Fruit fly (Drosophila melanogaster) whole organism, embryonic: ENCODE data around the gene CG34180.

Experiments used
- B-H1 ChIP-seq: fragments of 200-800 bp; sonication (Bioruptor generic); IDR thresholded peaks from 3 replicates; pipeline ENCODE4 v1.3.6; 2022; ENCODE audit warnings: missing biosample characterization, missing genetic modification characterization
- CG11093 ChIP-seq: fragments of 200-800 bp; sonication (Bioruptor generic); IDR thresholded peaks from 3 replicates; pipeline ENCODE4 v1.3.6; 2022; ENCODE audit warnings: missing biosample characterization, missing genetic modification characterization
- CG11696 ChIP-seq: fragments of 200-800 bp; sonication (Bioruptor generic); IDR thresholded peaks from 2 replicates; pipeline ENCODE4 v1.3.6; 2022; ENCODE audit warnings: missing biosample characterization, missing genetic modification characterization
- CG11723 ChIP-seq: fragments of 200-800 bp; sonication (Bioruptor generic); optimal IDR thresholded peaks from 2 replicates; lab custom pipeline; 2017; ENCODE audit warnings: missing biosample characterization, mild to moderate bottlenecking, missing genetic modification characterization
- CG14050 ChIP-seq: fragments of 200-800 bp; sonication (Bioruptor generic); IDR thresholded peaks from 3 replicates; pipeline ENCODE4 v1.3.6; 2022; ENCODE audit warnings: missing biosample characterization, missing genetic modification characterization
- CG15073 ChIP-seq: fragments of 200-800 bp; sonication (Bioruptor generic); optimal IDR thresholded peaks from 2 replicates; lab custom pipeline; 2016; ENCODE audit warnings: missing biosample characterization, missing genetic modification characterization
- CG17568 ChIP-seq: fragments of 200-800 bp; sonication (Bioruptor generic); optimal IDR thresholded peaks from 2 replicates; lab custom pipeline; 2018; ENCODE audit warnings: missing biosample characterization, mild to moderate bottlenecking, missing genetic modification characterization, moderate library complexity
- CG17612 ChIP-seq: fragments of 200-800 bp; sonication (Bioruptor generic); IDR thresholded peaks from 2 replicates; pipeline ENCODE4 v1.3.6; 2022; ENCODE audit warnings: missing biosample characterization, missing genetic modification characterization
- CG18262 ChIP-seq: fragments of 200-800 bp; optimal IDR thresholded peaks from 3 replicates; lab custom pipeline; 2019; ENCODE audit warnings: missing biosample characterization, mild to moderate bottlenecking, missing genetic modification characterization, moderate library complexity
- CG2875 ChIP-seq: fragments of 200-800 bp; sonication (Bioruptor generic); optimal IDR thresholded peaks from 2 replicates; lab custom pipeline; 2017; ENCODE audit warnings: missing biosample characterization, mild to moderate bottlenecking, missing genetic modification characterization, missing genetic modification reagents
- CG32772 ChIP-seq: fragments of 200-800 bp; sonication (Bioruptor generic); IDR thresholded peaks from 2 replicates; pipeline ENCODE4 v1.3.6; 2022; ENCODE audit warnings: missing biosample characterization, missing genetic modification characterization
- CG3838 ChIP-seq: fragments of 200-800 bp; sonication (Bioruptor generic); optimal IDR thresholded peaks from 3 replicates; lab custom pipeline; 2016; ENCODE audit warnings: missing biosample characterization, missing genetic modification characterization
- CG6813 ChIP-seq: fragments of 200-800 bp; sonication (Bioruptor generic); optimal IDR thresholded peaks from 2 replicates; lab custom pipeline; 2017; ENCODE audit warnings: missing biosample characterization, missing genetic modification characterization, mild to moderate bottlenecking, moderate library complexity, missing genetic modification reagents
- CG7928 ChIP-seq: fragments of 200-800 bp; sonication (Bioruptor generic); optimal IDR thresholded peaks from 2 replicates; lab custom pipeline; 2017; ENCODE audit warnings: missing biosample characterization, mild to moderate bottlenecking, missing genetic modification characterization
- CG7963 ChIP-seq: fragments of 200-800 bp; sonication (Bioruptor generic); IDR thresholded peaks from 3 replicates; pipeline ENCODE4 v1.3.6; 2022; ENCODE audit warnings: missing biosample characterization, missing genetic modification characterization; ENCODE audit not compliant: partially characterized antibody
- D19A ChIP-seq: fragments of 200-800 bp; optimal IDR thresholded peaks from 3 replicates; lab custom pipeline; 2019; ENCODE audit warnings: missing biosample characterization, mild to moderate bottlenecking, missing genetic modification characterization, moderate library complexity
- E2f1 ChIP-seq: fragments of 200-800 bp; sonication (Bioruptor generic); IDR thresholded peaks from 2 replicates; pipeline ENCODE4 v1.3.6; 2022; ENCODE audit warnings: missing biosample characterization, missing genetic modification characterization
- Ets97D ChIP-seq: fragments of 200-800 bp; sonication (Bioruptor generic); optimal IDR thresholded peaks from 3 replicates; lab custom pipeline; 2016; ENCODE audit warnings: missing biosample characterization, missing genetic modification characterization
- Gsc ChIP-seq: fragments of 200-800 bp; sonication (Bioruptor generic); IDR thresholded peaks from 2 replicates; pipeline ENCODE4 v1.3.6; 2022; ENCODE audit warnings: missing biosample characterization, missing genetic modification characterization
- H2.0 ChIP-seq: fragments of 200-800 bp; sonication (Bioruptor generic); IDR thresholded peaks from 2 replicates; pipeline ENCODE4 v1.3.6; 2022; ENCODE audit warnings: missing biosample characterization, missing genetic modification characterization
- HLH54F ChIP-seq: fragments of 200-800 bp; sonication (Bioruptor generic); optimal IDR thresholded peaks from 3 replicates; lab custom pipeline; 2016; ENCODE audit warnings: missing biosample characterization, missing genetic modification characterization
- Hand ChIP-seq: fragments of 200-800 bp; sonication (Bioruptor generic); optimal IDR thresholded peaks from 2 replicates; lab custom pipeline; 2017; ENCODE audit warnings: mild to moderate bottlenecking, missing biosample characterization, missing genetic modification reagents, missing genetic modification characterization
- Hr3 ChIP-seq: fragments of 200-800 bp; sonication (Bioruptor generic); optimal IDR thresholded peaks from 3 replicates; lab custom pipeline; 2016; ENCODE audit warnings: missing biosample characterization, missing genetic modification characterization
- Med ChIP-seq: fragments of 200-800 bp; sonication (Bioruptor generic); peaks from one replicate; lab custom pipeline; 2016; ENCODE audit warnings: missing biosample characterization, missing genetic modification characterization, mild to moderate bottlenecking, inconsistent platforms, moderate library complexity
- Meics ChIP-seq: fragments of 200-800 bp; sonication (Bioruptor generic); optimal IDR thresholded peaks from 2 replicates; lab custom pipeline; 2017; ENCODE audit warnings: missing biosample characterization, mild to moderate bottlenecking, missing genetic modification characterization
- Optix ChIP-seq: fragments of 200-800 bp; sonication (Bioruptor generic); IDR thresholded peaks from 3 replicates; pipeline ENCODE4 v1.3.6; 2022; ENCODE audit warnings: missing biosample characterization, missing genetic modification characterization
- Sox102F ChIP-seq: fragments of 200-800 bp; sonication (Bioruptor generic); optimal IDR thresholded peaks from 2 replicates; lab custom pipeline; 2018; ENCODE audit warnings: missing biosample characterization, mild to moderate bottlenecking, missing genetic modification characterization, moderate library complexity
- Spps ChIP-seq: fragments of 200-800 bp; sonication (Bioruptor generic); optimal IDR thresholded peaks from 2 replicates; lab custom pipeline; 2018; ENCODE audit warnings: missing biosample characterization, mild to moderate bottlenecking, missing genetic modification characterization
- Sry-β ChIP-seq: fragments of 200-800 bp; sonication (Bioruptor generic); optimal IDR thresholded peaks from 2 replicates; lab custom pipeline; 2018; ENCODE audit warnings: missing biosample characterization, mild to moderate bottlenecking, missing genetic modification characterization, moderate library complexity
- croc ChIP-seq: fragments of 200-800 bp; sonication (Bioruptor generic); conservative IDR thresholded peaks from 3 replicates; pipeline ENCODE4 v1.3.6; 2022; ENCODE audit warnings: missing biosample characterization, missing genetic modification characterization
- crol ChIP-seq: fragments of 200-800 bp; sonication (Bioruptor generic); IDR thresholded peaks from 2 replicates; pipeline ENCODE4 v1.3.6; 2022; ENCODE audit warnings: missing biosample characterization, missing genetic modification characterization
- ewg ChIP-seq: fragments of 200-800 bp; sonication (Bioruptor generic); optimal IDR thresholded peaks from 3 replicates; lab custom pipeline; 2017; ENCODE audit warnings: mild to moderate bottlenecking, missing biosample characterization, missing genetic modification reagents, missing genetic modification characterization
- fd3F ChIP-seq: fragments of 200-800 bp; sonication (Bioruptor generic); optimal IDR thresholded peaks from 2 replicates; lab custom pipeline; 2018; ENCODE audit warnings: missing biosample characterization, mild to moderate bottlenecking, missing genetic modification characterization, moderate library complexity
- grn ChIP-seq: fragments of 200-800 bp; sonication (Bioruptor generic); optimal IDR thresholded peaks from 3 replicates; lab custom pipeline; 2017; ENCODE audit warnings: missing biosample characterization, missing genetic modification characterization
- gt ChIP-seq: fragments of 200-800 bp; sonication (Bioruptor generic); IDR thresholded peaks from 2 replicates; pipeline ENCODE4 v1.3.6; 2022; ENCODE audit warnings: missing biosample characterization, missing genetic modification characterization
- insv ChIP-seq, 2 experiments: fragments of 200-800 bp; sonication (Bioruptor generic); optimal IDR thresholded peaks; 3 replicates each; lab custom pipeline; 2016 to 2018; ENCODE audit warnings: missing biosample characterization in 2 of 2, missing genetic modification characterization in 2 of 2
- kni ChIP-seq: fragments of 200-800 bp; sonication (Bioruptor generic); optimal IDR thresholded peaks from 3 replicates; lab custom pipeline; 2017; ENCODE audit warnings: mild to moderate bottlenecking, missing biosample characterization, missing genetic modification reagents, missing genetic modification characterization
- lbe ChIP-seq: fragments of 200-800 bp; sonication (Bioruptor generic); optimal IDR thresholded peaks from 2 replicates; lab custom pipeline; 2016; ENCODE audit warnings: missing biosample characterization, mild to moderate bottlenecking, missing genetic modification characterization
- lola ChIP-seq, 3 experiments: fragments of >200 bp in 2 of 3; fragments of 200-800 bp in 1 of 3; sonication (Bioruptor generic) in 1 of 3; optimal IDR thresholded peaks; 2 replicates each; lab custom pipeline; 2017 to 2019; ENCODE audit warnings: missing biosample characterization in 3 of 3, missing genetic modification characterization in 3 of 3, mild to moderate bottlenecking in 1 of 3, moderate library complexity in 1 of 3
- lov ChIP-seq, 2 experiments: fragments of 200-800 bp in 1 of 2; fragments of >200 bp in 1 of 2; sonication (Bioruptor generic) in 1 of 2; IDR thresholded peaks in 1 of 2; optimal IDR thresholded peaks in 1 of 2; 2 replicates in 1 of 2; 3 replicates in 1 of 2; pipeline versions ENCODE4 v1.3.6 to Lab custom; 2017 to 2022; ENCODE audit warnings: missing biosample characterization in 1 of 2, missing genetic modification characterization in 1 of 2
- maf-S ChIP-seq: fragments of 200-800 bp; sonication (Bioruptor generic); optimal IDR thresholded peaks from 2 replicates; lab custom pipeline; 2016; ENCODE audit warnings: missing biosample characterization, missing genetic modification characterization
- nerfin-2 ChIP-seq: fragments of 200-800 bp; sonication (Bioruptor generic); IDR thresholded peaks from 2 replicates; pipeline ENCODE4 v1.3.6; 2022; ENCODE audit warnings: missing biosample characterization, missing genetic modification characterization; ENCODE audit not compliant: partially characterized antibody
- nmo ChIP-seq: fragments of 200-800 bp; sonication (Bioruptor generic); optimal IDR thresholded peaks from 2 replicates; lab custom pipeline; 2018; ENCODE audit warnings: missing biosample characterization, mild to moderate bottlenecking, missing genetic modification characterization, moderate library complexity
- odd ChIP-seq: fragments of 200-800 bp; sonication (Bioruptor generic); optimal IDR thresholded peaks from 2 replicates; lab custom pipeline; 2017; ENCODE audit warnings: missing biosample characterization, mild to moderate bottlenecking, missing genetic modification characterization
- pb ChIP-seq: fragments of 200-800 bp; sonication (Bioruptor generic); optimal IDR thresholded peaks from 3 replicates; lab custom pipeline; 2016; ENCODE audit warnings: missing biosample characterization, missing genetic modification characterization
- ro ChIP-seq: fragments of 200-800 bp; sonication (Bioruptor generic); IDR thresholded peaks from 2 replicates; pipeline ENCODE4 v1.3.6; 2022; ENCODE audit warnings: missing biosample characterization, missing genetic modification characterization
- schlank ChIP-seq: fragments of 200-800 bp; sonication (Bioruptor generic); optimal IDR thresholded peaks from 2 replicates; lab custom pipeline; 2018; ENCODE audit warnings: missing biosample characterization, mild to moderate bottlenecking, missing genetic modification characterization
- sens-2 ChIP-seq: fragments of 200-800 bp; sonication (Bioruptor generic); IDR thresholded peaks from 2 replicates; pipeline ENCODE4 v1.3.6; 2022; ENCODE audit warnings: missing biosample characterization, missing genetic modification characterization
- usp ChIP-seq: fragments of >200 bp; optimal IDR thresholded peaks from 2 replicates; lab custom pipeline; 2017; ENCODE audit warnings: missing biosample characterization, missing genetic modification characterization
- vvl ChIP-seq: fragments of 200-800 bp; sonication (Bioruptor generic); IDR thresholded peaks from 2 replicates; pipeline ENCODE4 v1.3.6; 2022; ENCODE audit warnings: missing biosample characterization, missing genetic modification characterization

Gene CG34180

dm6 chr2L:6065823-6066222 lies 5.5 kb downstream of the CG34180 start, which contains the start of the genes Fbw5 and CG9147 (continued):
- peak; percentile 99 for TF ChIP-seq maf-S (GFP tag; lab: Kevin White, UChicago)
- peak; percentile 100 for TF ChIP-seq vvl (GFP tag; lab: Robert Waterston, UW)
- TF ChIP-seq D19A (tag; lab: Kevin White, UChicago), result peak; percentile 99
- peak; percentile 99 for TF ChIP-seq Optix (GFP tag; lab: Robert Waterston, UW)
- peak; percentile 89 for TF ChIP-seq crol (GFP tag; lab: Robert Waterston, UW)
- peak; percentile 98 for TF ChIP-seq gt
- peak; percentile 96 for TF ChIP-seq CG11696 (GFP tag; lab: Robert Waterston, UW)
- peak; percentile 97 for TF ChIP-seq grn (GFP tag; lab: Kevin White, UChicago)
- peak; percentile 99 for TF ChIP-seq ewg
- TF ChIP-seq Hr3 (GFP tag; lab: Kevin White, UChicago), result peak; percentile 100
- peak; percentile 99 for TF ChIP-seq CG11723 (GFP tag; lab: Kevin White, UChicago)
- peak; percentile 92 for TF ChIP-seq CG15073 (GFP tag; lab: Kevin White, UChicago)
- TF ChIP-seq Hand (GFP tag; lab: Kevin White, UChicago), result peak; percentile 99
- TF ChIP-seq Ets97D (GFP tag; lab: Kevin White, UChicago), result peak; percentile 97
- TF ChIP-seq croc, result peak; percentile 99
- TF ChIP-seq HLH54F (GFP tag; lab: Kevin White, UChicago), result peak; percentile 99
- TF ChIP-seq H2.0 (GFP tag; lab: Robert Waterston, UW), result peak; percentile 100
- peak; percentile 70 for TF ChIP-seq kni (GFP tag; lab: Kevin White, UChicago)
- peak; percentile 99 for TF ChIP-seq ro (GFP tag; lab: Robert Waterston, UW)
- TF ChIP-seq CG32772 (GFP tag; lab: Robert Waterston, UW), result peak; percentile 99
- peak; percentile 100 for TF ChIP-seq CG17568
- TF ChIP-seq schlank (tag; lab: Kevin White, UChicago), result peak; percentile 99
- peak; percentile 98 for TF ChIP-seq Spps
- TF ChIP-seq Med, result peak; percentile 100
- no peak for TF ChIP-seq lov (optimal IDR thresholded peaks at IDR 0.05; lab: Kevin White, UChicago)
- peak; percentile 99 for TF ChIP-seq lov (GFP tag; IDR thresholded peaks at IDR 0.05; lab: Robert Waterston, UW)
- TF ChIP-seq insv (GFP tag; optimal IDR thresholded peaks at IDR 0.05; lab: Kevin White, UChicago), result peak; percentile 70
- peak; percentile 99 for TF ChIP-seq sens-2
- TF ChIP-seq CG3838 (GFP tag; lab: Kevin White, UChicago), result peak; percentile 99
- peak; percentile 100 for TF ChIP-seq nmo
- peak; percentile 100 for TF ChIP-seq CG2875
- peak; percentile 99 for TF ChIP-seq B-H1 (GFP tag; lab: Robert Waterston, UW)
- peak; percentile 96 for TF ChIP-seq CG17612 (GFP tag; lab: Robert Waterston, UW)
- TF ChIP-seq CG14050 (GFP tag; lab: Robert Waterston, UW), result peak; percentile 100
- peak; percentile 100 for TF ChIP-seq fd3F (GFP tag; lab: Kevin White, UChicago)
- peak; percentile 75 for TF ChIP-seq Sry-β (GFP tag; lab: Kevin White, UChicago)
- TF ChIP-seq E2f1 (GFP tag; lab: Robert Waterston, UW), result peak; percentile 99
- peak; percentile 98 for TF ChIP-seq CG6813 (GFP tag; lab: Kevin White, UChicago)
- peak; percentile 96; the same call in 1 of the 2 replicates for TF ChIP-seq Gsc (GFP tag; lab: Robert Waterston, UW)
- peak; percentile 52; the same call in 1 of the 3 replicates for TF ChIP-seq CG7963 (GFP tag; lab: Robert Waterston, UW)
- peak; percentile 99 for TF ChIP-seq odd
- TF ChIP-seq CG18262 (tag; lab: Kevin White, UChicago), result peak; percentile 99
- TF ChIP-seq CG11093 (GFP tag; lab: Robert Waterston, UW), result peak; percentile 99
- TF ChIP-seq pb (GFP tag; lab: Kevin White, UChicago), result peak; percentile 99
- peak; percentile 100 for TF ChIP-seq Sox102F (GFP tag; lab: Kevin White, UChicago)
- TF ChIP-seq usp, result no peak
- TF ChIP-seq lbe (GFP tag; lab: Kevin White, UChicago), result peak; percentile 99
- peak; percentile 84 for TF ChIP-seq CG7928
- peak in 1 of 3 experiments; percentile 100 for TF ChIP-seq lola (GFP tag; optimal IDR thresholded peaks at IDR 0.05; lab: Kevin White, UChicago)
- peak; percentile 99 for TF ChIP-seq Meics (GFP tag; lab: Kevin White, UChicago)
- TF ChIP-seq nerfin-2 (GFP tag; lab: Robert Waterston, UW), result peak; percentile 71
